Worm (Caenorhabditis elegans): ENCODE results near the gene F55A11.7.

DNA sequence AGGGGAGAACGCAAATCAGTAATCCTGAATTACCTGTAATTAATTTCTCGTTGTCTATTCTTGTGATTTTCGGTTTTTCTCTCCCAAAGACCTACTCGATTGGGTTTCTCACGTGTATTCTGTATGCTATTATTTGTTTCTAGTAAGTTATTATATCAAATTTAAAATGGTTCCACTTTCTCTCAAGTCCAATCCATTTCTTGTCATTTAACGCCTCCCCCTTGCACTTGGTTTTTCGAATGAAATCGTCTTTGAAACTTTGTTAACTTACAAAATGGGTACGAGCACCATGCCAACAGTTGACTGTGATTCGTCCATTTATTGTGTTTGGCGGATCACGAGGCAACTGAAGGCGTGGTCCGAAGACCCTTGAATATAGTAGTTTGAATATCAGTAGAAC, 17.6 kb downstream of the F55A11.7 start:
- TF ChIP-seq W03F9.2 (tag; optimal IDR thresholded peaks at IDR 0.05) (no peak), him-1 (tag; optimal IDR thresholded peaks at IDR 0.05) (no peak)

All from whole organism, L4/young adult.